Worm (Caenorhabditis elegans): Measurements from ENCODE around the gene gpd-4.

gpd-4 gene

DNA sequence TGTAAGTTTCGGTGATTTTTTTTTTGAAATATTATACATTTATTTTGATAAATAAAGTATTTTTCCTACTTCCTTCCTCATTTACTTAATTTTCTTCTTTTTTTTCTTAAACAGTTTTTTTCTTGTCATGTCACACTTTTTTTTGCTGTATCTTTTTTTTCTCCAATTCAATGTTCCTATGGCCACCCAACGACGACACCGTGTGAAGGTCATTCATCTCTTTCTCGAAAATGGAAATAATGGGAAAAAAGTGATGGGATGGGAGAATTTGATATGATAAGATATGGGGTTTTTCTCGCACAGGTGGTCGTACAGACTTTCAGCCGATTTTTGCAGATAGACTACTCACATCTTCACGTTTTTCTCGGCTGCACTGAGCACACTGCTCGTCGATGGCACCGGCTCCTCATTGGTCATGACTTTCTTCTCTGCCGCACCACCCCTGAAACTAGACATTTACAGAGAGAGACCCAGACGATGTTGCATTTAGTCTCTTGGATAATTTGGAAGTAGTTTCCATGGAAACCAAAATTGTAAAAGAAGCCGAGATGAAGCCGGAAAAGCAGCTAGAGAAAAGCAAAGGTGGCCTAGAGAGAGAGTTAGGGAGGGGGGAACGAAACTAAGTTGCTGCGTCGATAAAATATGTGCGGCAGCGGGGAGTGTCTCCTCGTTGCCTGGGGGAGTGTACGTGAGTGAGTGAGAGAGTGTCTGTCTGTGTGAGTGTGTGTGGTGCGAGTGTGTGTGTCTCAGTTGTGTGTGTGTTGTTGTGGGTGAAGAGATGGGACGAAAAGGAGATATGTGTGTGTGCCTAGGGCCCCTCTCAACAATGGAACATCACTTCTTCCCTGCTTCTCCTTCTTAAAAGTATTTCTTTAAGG lies 1.9 kb upstream of the gpd-4 start, which contains the start of gene daf-19 (continued):
- TF ChIP-seq spr-1 (tag; optimal IDR thresholded peaks at IDR 0.05) (peak; percentile 12), nhr-102 (tag; optimal IDR thresholded peaks at IDR 0.05) (no peak), T20F7.1 (GFP tag; optimal IDR thresholded peaks at IDR 0.05) (no peak), hlh-11 (tag; optimal IDR thresholded peaks at IDR 0.05) (peak; percentile 50), R02D3.7 (tag; optimal IDR thresholded peaks at IDR 0.05) (no peak), lin-13 (GFP tag; optimal IDR thresholded peaks at IDR 0.05) (peak; percentile 14), php-3 (GFP tag; IDR thresholded peaks at IDR 0.05) (no peak), ZK546.5 (tag; optimal IDR thresholded peaks at IDR 0.05) (no peak), unc-130 (GFP tag; optimal IDR thresholded peaks at IDR 0.05) (no peak), nhr-42 (GFP tag; IDR thresholded peaks at IDR 0.05) (no peak), egl-27 (tag; optimal IDR thresholded peaks at IDR 0.05) (no peak), aly-2 (tag; optimal IDR thresholded peaks at IDR 0.05) (no peak), tra-1 (GFP tag; IDR thresholded peaks at IDR 0.05) (peak; percentile 78), ceh-62 (tag; optimal IDR thresholded peaks at IDR 0.05) (no peak), skn-1 (tag; optimal IDR thresholded peaks at IDR 0.05) (no peak), saeg-2 (GFP tag; IDR thresholded peaks at IDR 0.05) (no peak), ces-1 (GFP tag; optimal IDR thresholded peaks at IDR 0.05) (no peak), ceh-28 (tag; optimal IDR thresholded peaks at IDR 0.05) (no peak), unc-39 (tag; optimal IDR thresholded peaks at IDR 0.05) (no peak), F44E2.7 (GFP tag; IDR thresholded peaks at IDR 0.05) (no peak)

DNA sequence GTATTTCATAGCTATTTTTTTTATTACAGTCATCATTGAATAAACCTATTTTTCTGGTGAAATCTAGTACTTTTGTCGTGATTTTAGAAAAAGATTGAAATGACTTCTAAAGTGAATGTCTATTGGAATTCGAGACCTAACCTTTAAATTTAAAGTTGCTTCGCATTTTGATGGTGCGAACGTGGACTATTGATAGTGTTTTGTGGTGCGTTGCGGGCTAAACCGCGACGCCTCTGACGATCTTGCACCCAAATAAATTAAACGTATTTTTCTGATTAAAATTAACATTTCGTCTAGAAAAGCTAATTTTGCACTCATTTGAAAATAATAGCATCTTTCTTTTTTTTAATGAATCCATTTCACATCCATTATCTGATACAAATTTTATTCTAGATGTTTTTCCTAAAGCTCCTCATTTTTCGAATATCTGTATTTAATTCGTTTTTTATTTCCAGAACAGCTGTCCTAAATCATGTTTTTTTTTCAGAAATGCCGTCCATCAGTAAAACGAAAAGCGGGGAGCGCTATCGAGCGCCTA lies 1.4 kb downstream of the gpd-4 start, which contains the start of gene wbp-11:
Gene wbp-11 (plus strand): TSS at position 488 of the 538 bp plus-strand sequence.
- TF ChIP-seq lir-3 (tag; optimal IDR thresholded peaks at IDR 0.05) (no peak), dve-1 (tag; optimal IDR thresholded peaks at IDR 0.05; ENCODE audit: insufficient read depth) (peak; percentile 5), hlh-30 (tag; optimal IDR thresholded peaks at IDR 0.05; ENCODE audit: insufficient read depth) (no peak), dmd-6 (GFP tag; IDR thresholded peaks at IDR 0.05) (no peak), zfp-2 (tag; optimal IDR thresholded peaks at IDR 0.05) (no peak), zip-2 (tag; optimal IDR thresholded peaks at IDR 0.05) (no peak), spr-3 (GFP tag; optimal IDR thresholded peaks at IDR 0.05) (no peak), nhr-42 (GFP tag; IDR thresholded peaks at IDR 0.05) (no peak), Y75B8A.6 (GFP tag; IDR thresholded peaks at IDR 0.05) (no peak), ctbp-1 (GFP tag; IDR thresholded peaks at IDR 0.05) (no peak), lsy-2 (tag; optimal IDR thresholded peaks at IDR 0.05) (peak in 1 of 2 experiments; percentile 24), lin-38 (GFP tag; IDR thresholded peaks at IDR 0.05) (peak; percentile 65), T26A8.4 (GFP tag; IDR thresholded peaks at IDR 0.05) (no peak), ztf-7 (tag; optimal IDR thresholded peaks at IDR 0.05) (no peak), lin-29 (GFP tag; IDR thresholded peaks at IDR 0.05) (no peak), nhr-76 (tag; optimal IDR thresholded peaks at IDR 0.05) (no peak), mes-2 (tag; optimal IDR thresholded peaks at IDR 0.05; ENCODE audit: poor library complexity, severe bottlenecking) (peak; percentile 52), pha-4 (GFP tag; IDR thresholded peaks at IDR 0.05) (no peak), pha-4 (tag; optimal IDR thresholded peaks at IDR 0.05) (no peak), sdz-12 (GFP tag; optimal IDR thresholded peaks at IDR 0.05) (no peak), cey-2 (tag; optimal IDR thresholded peaks at IDR 0.05; ENCODE audit: borderline replicate concordance, insufficient read depth) (no peak), nhr-28 (tag; optimal IDR thresholded peaks at IDR 0.05) (no peak), attf-4 (tag; optimal IDR thresholded peaks at IDR 0.05) (no peak), T20F7.1 (GFP tag; optimal IDR thresholded peaks at IDR 0.05) (no peak), nhr-11 (tag; optimal IDR thresholded peaks at IDR 0.05) (peak; percentile 26), ces-1 (GFP tag; optimal IDR thresholded peaks at IDR 0.05) (no peak)
